Fruit fly (Drosophila melanogaster) whole organism, embryonic: ENCODE results near the gene fbl.
A peak's percentile ranks its signal among the peaks of the same experiment; 100 is the strongest.

Source experiments
- BtbVII ChIP-seq: fragments of 200-800 bp; sonication (Bioruptor generic); optimal IDR thresholded peaks from 3 replicates; lab custom pipeline; 2017; ENCODE audit warnings: missing biosample characterization, mild to moderate bottlenecking, missing genetic modification characterization
- CG10209 ChIP-seq: fragments of 200-800 bp; sonication (Bioruptor generic); optimal IDR thresholded peaks from 3 replicates; lab custom pipeline; 2017; ENCODE audit warnings: missing biosample characterization, mild to moderate bottlenecking, missing genetic modification characterization, missing genetic modification reagents
- CG1233 ChIP-seq: fragments of 200-800 bp; sonication (Bioruptor generic); optimal IDR thresholded peaks from 4 replicates; lab custom pipeline; 2018; ENCODE audit warnings: missing biosample characterization, mild to moderate bottlenecking, missing genetic modification characterization
- CG15696 ChIP-seq: fragments of 200-800 bp; sonication (Bioruptor generic); optimal IDR thresholded peaks from 2 replicates; lab custom pipeline; 2019; ENCODE audit warnings: missing biosample characterization, mild to moderate bottlenecking, missing genetic modification characterization, moderate library complexity
- CG1602 ChIP-seq: fragments of 200-800 bp; sonication (Bioruptor generic); optimal IDR thresholded peaks from 3 replicates; lab custom pipeline; 2016; ENCODE audit warnings: missing biosample characterization, missing genetic modification characterization
- CG4617 ChIP-seq: fragments of 200-800 bp; sonication (Bioruptor generic); optimal IDR thresholded peaks from 3 replicates; lab custom pipeline; 2016; ENCODE audit warnings: missing biosample characterization, missing genetic modification characterization, borderline replicate concordance
- CG4820 ChIP-seq: fragments of 200-800 bp; sonication (Bioruptor generic); optimal IDR thresholded peaks from 3 replicates; lab custom pipeline; 2016; ENCODE audit warnings: missing biosample characterization, missing genetic modification characterization
- D19B ChIP-seq: fragments of 200-800 bp; sonication (Bioruptor generic); optimal IDR thresholded peaks from 2 replicates; lab custom pipeline; 2017; ENCODE audit warnings: missing biosample characterization, mild to moderate bottlenecking, missing genetic modification characterization
- Ets65A ChIP-seq: fragments of 200-800 bp; sonication (Bioruptor generic); peaks from one replicate; lab custom pipeline; 2016; ENCODE audit warnings: missing biosample characterization, missing genetic modification characterization
- Side ChIP-seq: fragments of 200-800 bp; sonication (Bioruptor generic); optimal IDR thresholded peaks from 2 replicates; lab custom pipeline; 2016; ENCODE audit warnings: missing biosample characterization, missing genetic modification characterization

- TF ChIP-seq CG1602 (GFP tag; lab: Kevin White, UChicago), result peak; percentile 64
- TF ChIP-seq Side (GFP tag; lab: Kevin White, UChicago), result peak; percentile 18
- TF ChIP-seq CG10209 (GFP tag; lab: Kevin White, UChicago), result peak; percentile 45
- peak; percentile 8 for TF ChIP-seq CG4617
- peak; percentile 17 for TF ChIP-seq CG1233 (GFP tag; lab: Kevin White, UChicago)
- TF ChIP-seq CG15696 (tag; lab: Kevin White, UChicago), result peak; percentile 61
- TF ChIP-seq BtbVII (GFP tag; lab: Kevin White, UChicago), result peak; percentile 52
- peak; percentile 50 for TF ChIP-seq CG4820
- TF ChIP-seq D19B (GFP tag; lab: Kevin White, UChicago), result peak; percentile 35
- TF ChIP-seq Ets65A (GFP tag; lab: Kevin White, UChicago), result peak; percentile 86
These were observed at the start of gene fbl, which contains the start of gene CG5498 for dm6 chr3L:20384086-20384810.
